Fruit fly (Drosophila melanogaster) whole organism, prepupa: ENCODE measurements around the gene cana.

Source experiments
- CG11762 ChIP-seq: fragments of 200-800 bp; sonication (Bioruptor generic); optimal IDR thresholded peaks from 3 replicates; lab custom pipeline; 2016; ENCODE audit warnings: missing biosample characterization, missing genetic modification characterization; ENCODE audit not compliant: insufficient read depth
- CG6808 ChIP-seq: fragments of 200-800 bp; sonication (Bioruptor generic); optimal IDR thresholded peaks from 3 replicates; lab custom pipeline; 2017; ENCODE audit warnings: missing biosample characterization, missing genetic modification characterization, mild to moderate bottlenecking, moderate library complexity, missing genetic modification reagents
- Lpt ChIP-seq: fragments of 200-800 bp; sonication (Bioruptor generic); optimal IDR thresholded peaks from 3 replicates; lab custom pipeline; 2016; ENCODE audit warnings: missing biosample characterization, missing genetic modification characterization

DNA sequence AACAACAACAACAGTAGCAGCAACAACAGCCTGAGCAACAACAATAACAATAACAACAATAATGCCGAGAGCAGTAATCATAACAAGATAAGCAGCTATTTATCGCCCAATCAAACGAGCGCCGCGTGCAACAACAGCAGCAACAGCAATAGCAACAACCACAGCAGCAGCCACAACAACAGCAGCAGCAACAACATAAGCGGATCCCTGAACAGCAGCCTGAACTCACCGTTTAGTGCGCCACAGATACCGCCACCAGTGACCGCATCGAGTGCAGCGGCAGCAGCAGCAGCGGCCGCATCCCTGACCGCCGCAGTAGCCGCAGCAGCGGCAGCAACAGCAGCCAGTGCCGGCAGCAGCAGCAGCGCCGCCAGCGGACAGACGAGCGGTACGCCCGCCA, 33.2 kb upstream of the cana start:
- TF ChIP-seq Lpt (GFP tag; lab: Kevin White, UChicago) (no peak), CG6808 (GFP tag; lab: Kevin White, UChicago) (no peak), CG11762 (GFP tag; lab: Kevin White, UChicago) (no peak)
